Worm (Caenorhabditis elegans) whole organism, young adult: ENCODE data around the gene fbxc-28.
A peak's percentile ranks its signal among the peaks of the same experiment; 100 is the strongest.
"Not testable (repeated sequence)": the region's sequence is repeated elsewhere in the genome, so short reads cannot be mapped to it uniquely, and the experiment has no call there.

Experiments
- B0019.2 ChIP-seq: fragments of 200-800 bp; sonication (Bioruptor generic); conservative IDR thresholded peaks from 2 replicates; pipeline ENCODE4 v1.3.6; 2022; ENCODE audit warnings: missing genetic modification reagents, missing genetic modification characterization, missing compliant biosample characterization
- B0035.1 ChIP-seq: sonication (generic microtip); optimal IDR thresholded peaks from 2 replicates; lab custom pipeline; 2016; ENCODE audit warnings: missing genetic modification characterization, mild to moderate bottlenecking, missing compliant biosample characterization, missing genotype, missing genetic modification reagents
- D2030.7 ChIP-seq: fragments of 200-800 bp; sonication (Bioruptor generic); IDR thresholded peaks from 2 replicates; pipeline ENCODE4 v1.3.6; 2022; ENCODE audit warnings: missing genetic modification reagents, missing genetic modification characterization, missing compliant biosample characterization
- F22D6.2 ChIP-seq: sonication (generic microtip); optimal IDR thresholded peaks from 2 replicates; lab custom pipeline; 2016; ENCODE audit warnings: mild to moderate bottlenecking, missing genetic modification characterization, missing compliant biosample characterization
- F23B12.7 ChIP-seq: sonication (generic microtip); optimal IDR thresholded peaks from 2 replicates; lab custom pipeline; 2017; ENCODE audit warnings: missing genetic modification characterization, mild to moderate bottlenecking, missing compliant biosample characterization, antibody characterized with exemption, moderate library complexity; ENCODE audit not compliant: insufficient read depth
- F57A8.1 ChIP-seq: fragments of 200-800 bp; sonication (Bioruptor generic); optimal IDR thresholded peaks from 2 replicates; lab custom pipeline; 2018; ENCODE audit warnings: mild to moderate bottlenecking, missing genetic modification characterization, moderate library complexity, missing compliant biosample characterization
- F57C9.4 ChIP-seq: sonication (generic microtip); optimal IDR thresholded peaks from 2 replicates; lab custom pipeline; 2017; ENCODE audit warnings: mild to moderate bottlenecking, missing genetic modification characterization, missing compliant biosample characterization
- T26A5.8 ChIP-seq: sonication (generic microtip); optimal IDR thresholded peaks from 2 replicates; lab custom pipeline; 2016; ENCODE audit warnings: missing genetic modification characterization, missing compliant biosample characterization
- Y67H2A.10 ChIP-seq: fragments of 200-800 bp; sonication (Bioruptor generic); conservative IDR thresholded peaks from 2 replicates; pipeline ENCODE4 v1.3.6; 2022; ENCODE audit warnings: missing genetic modification reagents, missing genetic modification characterization, missing compliant biosample characterization
- Y79H2A.3 ChIP-seq: fragments of 200-800 bp; sonication (Bioruptor generic); conservative IDR thresholded peaks from 2 replicates; pipeline ENCODE4 v1.3.6; 2022; ENCODE audit warnings: missing genetic modification reagents, missing genetic modification characterization, missing compliant biosample characterization
- ZK185.1 ChIP-seq: sonication (generic microtip); optimal IDR thresholded peaks from 2 replicates; lab custom pipeline; 2016; ENCODE audit warnings: mild to moderate bottlenecking, missing genetic modification characterization, missing compliant biosample characterization; ENCODE audit not compliant: poor library complexity, severe bottlenecking
- attf-3 ChIP-seq: fragments of 200-800 bp; sonication (Bioruptor generic); conservative IDR thresholded peaks from 2 replicates; pipeline ENCODE4 v1.3.6; 2022; ENCODE audit warnings: missing genetic modification reagents, missing genetic modification characterization, missing compliant biosample characterization
- cebp-1 ChIP-seq, 2 experiments: fragments of 200-800 bp in 1 of 2; sonication (Bioruptor generic) in 1 of 2; sonication (generic microtip) in 1 of 2; IDR thresholded peaks in 1 of 2; optimal IDR thresholded peaks in 1 of 2; 2 replicates each; pipeline versions ENCODE4 v1.3.6 to Lab custom; 2017 to 2022; ENCODE audit warnings: missing compliant biosample characterization in 2 of 2, missing genetic modification characterization in 2 of 2, mild to moderate bottlenecking in 1 of 2, missing genetic modification reagents in 1 of 2, moderate library complexity in 1 of 2
- egl-18 ChIP-seq: fragments of 200-800 bp; sonication (Bioruptor generic); IDR thresholded peaks from 2 replicates; pipeline ENCODE4 v1.3.6; 2022; ENCODE audit warnings: missing genetic modification reagents, missing genetic modification characterization, missing compliant biosample characterization
- fkh-3 ChIP-seq: sonication (generic microtip); optimal IDR thresholded peaks from 2 replicates; lab custom pipeline; 2016; ENCODE audit warnings: mild to moderate bottlenecking, missing genetic modification characterization, missing compliant biosample characterization
- gei-17 ChIP-seq: fragments of 200-800 bp; sonication (Bioruptor generic); optimal IDR thresholded peaks from 2 replicates; lab custom pipeline; 2018; ENCODE audit warnings: mild to moderate bottlenecking, missing genetic modification characterization, missing compliant biosample characterization
- let-526 ChIP-seq: fragments of 200-800 bp; sonication (Bioruptor generic); IDR thresholded peaks from 2 replicates; pipeline ENCODE4 v1.3.6; 2022; ENCODE audit warnings: missing genetic modification reagents, missing genetic modification characterization, missing compliant biosample characterization
- let-607 ChIP-seq, 2 experiments: fragments of 200-800 bp in 1 of 2; sonication (Bioruptor generic) in 1 of 2; sonication (generic microtip) in 1 of 2; optimal IDR thresholded peaks; 2 replicates each; lab custom pipeline; 2016 to 2018; ENCODE audit warnings: mild to moderate bottlenecking in 2 of 2, missing compliant biosample characterization in 2 of 2, missing genetic modification characterization in 2 of 2, moderate library complexity in 2 of 2, missing genotype in 1 of 2
- lin-35 ChIP-seq, 3 experiments: fragments of 150-350 bp in 2 of 3; sonication (generic microtip) in 1 of 3; optimal IDR thresholded peaks; 2 replicates each; lab custom pipeline; 2014 to 2018; ENCODE audit warnings: missing biosample characterization in 3 of 3, missing genetic modification characterization in 3 of 3, missing genetic modification reagents in 3 of 3
- lsl-1 ChIP-seq: fragments of 200-800 bp; sonication (Bioruptor generic); optimal IDR thresholded peaks from 2 replicates; lab custom pipeline; 2018; ENCODE audit warnings: mild to moderate bottlenecking, missing genetic modification characterization, moderate library complexity, missing compliant biosample characterization
- madf-3 ChIP-seq: fragments of 200-800 bp; sonication (Bioruptor generic); IDR thresholded peaks from 2 replicates; pipeline ENCODE4 v1.3.6; 2022; ENCODE audit warnings: missing genetic modification reagents, missing genetic modification characterization, missing compliant biosample characterization
- madf-8 ChIP-seq: fragments of 200-800 bp; sonication (Bioruptor generic); conservative IDR thresholded peaks from 2 replicates; pipeline ENCODE4 v1.3.6; 2022; ENCODE audit warnings: missing genetic modification reagents, missing genetic modification characterization, missing compliant biosample characterization
- mel-28 ChIP-seq: sonication (generic microtip); optimal IDR thresholded peaks from 2 replicates; lab custom pipeline; 2016; ENCODE audit warnings: borderline replicate concordance, mild to moderate bottlenecking, missing genetic modification characterization, missing compliant biosample characterization
- nfya-2 ChIP-seq: fragments of 200-800 bp; sonication (Bioruptor generic); IDR thresholded peaks from 2 replicates; pipeline ENCODE4 v1.3.6; 2022; ENCODE audit warnings: missing genetic modification reagents, missing genetic modification characterization, missing compliant biosample characterization
- rcor-1 ChIP-seq: fragments of 200-800 bp; sonication (Bioruptor generic); IDR thresholded peaks from 2 replicates; pipeline ENCODE4 v1.3.6; 2022; ENCODE audit warnings: missing genetic modification reagents, missing genetic modification characterization, missing compliant biosample characterization
- sea-2 ChIP-seq: fragments of 200-800 bp; sonication (Bioruptor generic); IDR thresholded peaks from 2 replicates; pipeline ENCODE4 v1.3.6; 2022; ENCODE audit warnings: missing genetic modification characterization, missing compliant biosample characterization
- snpc-1.3 ChIP-seq: sonication (generic microtip); optimal IDR thresholded peaks from 2 replicates; lab custom pipeline; 2017; ENCODE audit warnings: missing genetic modification characterization, mild to moderate bottlenecking, missing compliant biosample characterization, antibody characterized with exemption, moderate library complexity, missing genotype, missing genetic modification reagents; ENCODE audit not compliant: insufficient read depth
- tbp1 ChIP-seq: fragments of 200-800 bp; sonication (Bioruptor generic); optimal IDR thresholded peaks from 2 replicates; lab custom pipeline; 2018; ENCODE audit warnings: mild to moderate bottlenecking, missing genetic modification characterization, missing compliant biosample characterization
- zfh-2 ChIP-seq: fragments of 200-800 bp; sonication (Bioruptor generic); conservative IDR thresholded peaks from 2 replicates; pipeline ENCODE4 v1.3.6; 2022; ENCODE audit warnings: missing genetic modification reagents, missing genetic modification characterization, missing compliant biosample characterization

The fbxc-28 gene

ce11 chrII:950374-950773, 26.8 kb downstream of the fbxc-28 start:
- TF ChIP-seq cebp-1 (GFP tag; IDR thresholded peaks at IDR 0.05; lab: Robert Waterston, UW) (peak; percentile 68), cebp-1 (tag; optimal IDR thresholded peaks at IDR 0.05; lab: Kevin White, UChicago) (peak; percentile 91), snpc-1.3 (no peak), madf-3 (GFP tag; lab: Robert Waterston, UW) (0 out of 2 replicates have a peak, but pooled peaks have one; percentile 41)

DNA sequence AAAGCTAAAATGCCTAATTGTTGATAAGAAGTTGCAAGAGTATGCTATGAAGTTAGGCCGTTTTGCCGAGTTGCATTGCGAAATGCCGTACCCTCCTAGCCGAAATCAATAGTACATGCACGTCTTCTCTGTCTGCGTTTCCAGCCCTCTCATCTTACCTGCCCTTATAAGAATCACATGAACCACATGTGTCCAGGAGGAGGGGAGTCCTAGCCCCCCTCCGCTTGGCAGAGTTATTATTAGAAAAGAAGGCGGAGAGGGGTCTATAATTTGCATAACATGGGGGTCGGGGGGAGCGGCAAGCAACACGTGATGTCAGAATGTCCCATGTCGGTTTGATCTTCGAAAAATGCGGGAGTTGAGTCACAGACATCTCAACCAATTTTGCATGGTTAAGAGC, 29.4 kb downstream of the fbxc-28 start:
- TF ChIP-seq zfh-2 (GFP tag; lab: Robert Waterston, UW): 0 out of 2 replicates have a peak, but pooled peaks have one; percentile 5
- no peak for TF ChIP-seq F57A8.1 (GFP tag; lab: Kevin White, UChicago)
- no peak for TF ChIP-seq D2030.7 (GFP tag; lab: Robert Waterston, UW)
- TF ChIP-seq B0035.1 (tag; lab: Kevin White, UChicago): no peak

- TF ChIP-seq F23B12.7; lin-35 (GFP tag; optimal IDR thresholded peaks at IDR 0.05; lab: Kevin White, UChicago); attf-3 (GFP tag; lab: Robert Waterston, UW): not testable (repeated sequence)
These were observed 31.0 kb downstream of the fbxc-28 start, which contains the start of gene fbxc-7 for ce11 chrII:954626-955025. Gene fbxc-7, plus strand, starts transcription at chrII:954926.

ce11 chrII:958618-959017, 35.0 kb downstream of the fbxc-28 start, which contains the start of gene sdz-4:
Gene sdz-4, plus strand, starts transcription at chrII:958918.
- no peak for TF ChIP-seq lsl-1 (GFP tag; lab: Kevin White, UChicago)
- TF ChIP-seq mel-28 (tag; lab: Kevin White, UChicago): no peak
- TF ChIP-seq tbp1 (GFP tag; lab: Kevin White, UChicago): no peak
- no peak for TF ChIP-seq F57C9.4 (tag; lab: Kevin White, UChicago)
- no peak for TF ChIP-seq B0019.2 (GFP tag; lab: Robert Waterston, UW)
- no peak for TF ChIP-seq Y79H2A.3 (GFP tag; lab: Robert Waterston, UW)
- TF ChIP-seq Y67H2A.10 (GFP tag; lab: Robert Waterston, UW): no peak
- no peak for TF ChIP-seq rcor-1 (GFP tag; lab: Robert Waterston, UW)
- TF ChIP-seq let-607 (tag; optimal IDR thresholded peaks at IDR 0.05; lab: Kevin White, UChicago): no peak
- no peak for TF ChIP-seq T26A5.8 (tag; lab: Kevin White, UChicago)
- no peak for TF ChIP-seq gei-17

DNA sequence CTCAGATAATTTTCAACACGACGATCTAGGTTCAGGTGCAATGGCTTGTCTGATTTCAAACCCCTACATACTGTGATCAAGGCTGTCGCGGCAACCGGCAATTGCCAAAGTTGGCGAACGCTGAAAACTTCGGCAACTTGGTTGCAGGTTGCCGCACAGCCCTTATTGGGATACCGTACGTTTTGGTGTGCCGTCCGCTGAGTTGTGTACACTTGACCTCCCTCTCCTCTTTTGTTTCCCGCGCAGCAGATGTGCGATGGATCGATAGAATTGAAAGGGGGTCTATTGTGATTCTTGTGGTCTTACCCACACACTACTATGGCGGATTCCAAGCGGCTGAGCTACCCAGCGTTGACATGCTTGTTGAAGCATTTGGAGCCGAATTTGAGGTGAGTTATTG, 36.6 kb downstream of the fbxc-28 start, which contains the start of the genes C32B5.18 and C32B5.7:
C32B5.18 (plus strand) TSS at position 301 of the 400 bp plus-strand sequence.
C32B5.7 (plus strand) TSS at position 311 of the 400 bp plus-strand sequence.
- TF ChIP-seq let-526 (GFP tag; lab: Robert Waterston, UW) (no peak), fkh-3 (tag; lab: Kevin White, UChicago) (no peak), sea-2 (GFP tag; lab: Robert Waterston, UW) (no peak), F22D6.2 (tag; lab: Kevin White, UChicago) (no peak), egl-18 (0 out of 2 replicates have a peak, but pooled peaks have one; percentile 29), madf-3 (GFP tag; lab: Robert Waterston, UW) (0 out of 2 replicates have a peak, but pooled peaks have one; percentile 36), madf-8 (GFP tag; lab: Robert Waterston, UW) (no peak), zfh-2 (GFP tag; lab: Robert Waterston, UW) (no peak), nfya-2 (GFP tag; lab: Robert Waterston, UW) (no peak), mel-28 (tag; lab: Kevin White, UChicago) (no peak), ZK185.1 (no peak)
